Worm (Caenorhabditis elegans) whole organism, L2 larva: Measurements from ENCODE around the gene ZK892.5.
A peak's percentile ranks its signal among the peaks of the same experiment; 100 is the strongest.

Source experiments
- C34F6.9 ChIP-seq: fragments of 150-350 bp; optimal IDR thresholded peaks from 2 replicates; lab custom pipeline; 2014; ENCODE audit warnings: missing biosample characterization, missing genetic modification characterization
- F13H6.1 ChIP-seq: sonication (generic microtip); optimal IDR thresholded peaks from 2 replicates; lab custom pipeline; 2016; ENCODE audit warnings: missing genetic modification characterization, missing compliant biosample characterization
- R02D3.7 ChIP-seq: fragments of 150-350 bp; optimal IDR thresholded peaks from 2 replicates; lab custom pipeline; 2014; ENCODE audit warnings: missing biosample characterization, missing genetic modification characterization
- Y55F3AM.14 ChIP-seq: fragments of 200-800 bp; sonication (Bioruptor generic); optimal IDR thresholded peaks from 2 replicates; lab custom pipeline; 2018; ENCODE audit warnings: mild to moderate bottlenecking, missing genetic modification characterization, missing compliant biosample characterization
- ZK546.5 ChIP-seq: sonication (generic microtip); optimal IDR thresholded peaks from 2 replicates; lab custom pipeline; 2017; ENCODE audit warnings: missing biosample characterization, missing genetic modification characterization
- alr-1 ChIP-seq: fragments of 150-350 bp; optimal IDR thresholded peaks from 2 replicates; lab custom pipeline; 2014; ENCODE audit warnings: missing biosample characterization, missing genetic modification characterization
- aly-2 ChIP-seq: fragments of 150-350 bp; optimal IDR thresholded peaks from 2 replicates; lab custom pipeline; 2014; ENCODE audit warnings: missing biosample characterization, missing genetic modification characterization
- ama-1 ChIP-seq: fragments of 150-350 bp; optimal IDR thresholded peaks from 2 replicates; lab custom pipeline; 2018; ENCODE audit warnings: inconsistent platforms
- blmp-1 ChIP-seq: sonication (generic microtip); optimal IDR thresholded peaks from 2 replicates; lab custom pipeline; 2017; ENCODE audit warnings: missing genetic modification characterization, mild to moderate bottlenecking, missing compliant biosample characterization, antibody characterized with exemption, moderate library complexity; ENCODE audit not compliant: insufficient read depth
- ceh-16 ChIP-seq: fragments of 150-350 bp; optimal IDR thresholded peaks from 2 replicates; lab custom pipeline; 2014; ENCODE audit warnings: missing biosample characterization, missing genetic modification characterization
- ceh-82 ChIP-seq: fragments of 150-350 bp; optimal IDR thresholded peaks from 2 replicates; lab custom pipeline; 2014; ENCODE audit warnings: missing biosample characterization, missing genetic modification characterization
- crh-2 ChIP-seq: sonication (generic microtip); optimal IDR thresholded peaks from 2 replicates; lab custom pipeline; 2017; ENCODE audit warnings: missing biosample characterization, missing genetic modification characterization
- dmd-4 ChIP-seq: sonication (generic microtip); optimal IDR thresholded peaks from 2 replicates; lab custom pipeline; 2017; ENCODE audit warnings: missing biosample characterization, missing genetic modification characterization
- egl-27 ChIP-seq: sonication (generic microtip); optimal IDR thresholded peaks from 3 replicates; lab custom pipeline; 2017; ENCODE audit warnings: missing biosample characterization, missing genetic modification reagents, missing genetic modification characterization
- elt-1 ChIP-seq: fragments of 150-350 bp; optimal IDR thresholded peaks from 2 replicates; lab custom pipeline; 2014; ENCODE audit warnings: missing biosample characterization, missing genetic modification characterization
- elt-3 ChIP-seq: sonication (generic microtip); optimal IDR thresholded peaks from 2 replicates; lab custom pipeline; 2017; ENCODE audit warnings: missing biosample characterization, missing genetic modification characterization
- fos-1 ChIP-seq: fragments of 150-350 bp; optimal IDR thresholded peaks from 2 replicates; lab custom pipeline; 2014; ENCODE audit warnings: missing biosample characterization, missing genetic modification characterization
- gmeb-1 ChIP-seq: fragments of 150-350 bp; optimal IDR thresholded peaks from 2 replicates; lab custom pipeline; 2014; ENCODE audit warnings: missing biosample characterization, missing genetic modification characterization
- lin-11 ChIP-seq: fragments of 150-350 bp; sonication (generic microtip); optimal IDR thresholded peaks from 2 replicates; lab custom pipeline; 2014; ENCODE audit warnings: missing biosample characterization, missing genetic modification characterization, inconsistent platforms, mixed read lengths
- lin-13 ChIP-seq: fragments of 150-350 bp; optimal IDR thresholded peaks from 2 replicates; lab custom pipeline; 2014; ENCODE audit warnings: missing biosample characterization, missing genetic modification reagents, missing genetic modification characterization
- lin-39 ChIP-seq: fragments of 150-350 bp; optimal IDR thresholded peaks from 2 replicates; lab custom pipeline; 2014; ENCODE audit warnings: missing biosample characterization, missing genetic modification reagents, missing genetic modification characterization
- lsy-2 ChIP-seq, 2 experiments: fragments of 150-350 bp in 1 of 2; sonication (generic microtip) in 1 of 2; optimal IDR thresholded peaks; 2 replicates each; lab custom pipeline; 2014 to 2017; ENCODE audit warnings: missing biosample characterization in 2 of 2, missing genetic modification characterization in 2 of 2
- mab-5 ChIP-seq: fragments of 150-350 bp; optimal IDR thresholded peaks from 2 replicates; lab custom pipeline; 2014; ENCODE audit warnings: missing biosample characterization, missing genetic modification characterization
- mbf-1 ChIP-seq: sonication (generic microtip); optimal IDR thresholded peaks from 2 replicates; lab custom pipeline; 2017; ENCODE audit warnings: missing biosample characterization, missing genetic modification characterization
- mdl-1 ChIP-seq, 2 experiments: fragments of 150-350 bp in 1 of 2; sonication (generic microtip) in 1 of 2; optimal IDR thresholded peaks; 2 replicates each; lab custom pipeline; 2017; ENCODE audit warnings: missing biosample characterization in 2 of 2, missing genetic modification characterization in 2 of 2
- nhr-10 ChIP-seq: sonication (generic microtip); optimal IDR thresholded peaks from 2 replicates; lab custom pipeline; 2017; ENCODE audit warnings: missing biosample characterization, missing genetic modification characterization
- nhr-11 ChIP-seq: fragments of 150-350 bp; optimal IDR thresholded peaks from 2 replicates; lab custom pipeline; 2014; ENCODE audit warnings: missing biosample characterization, missing genetic modification characterization
- nhr-12 ChIP-seq: fragments of 150-350 bp; optimal IDR thresholded peaks from 2 replicates; lab custom pipeline; 2014; ENCODE audit warnings: missing biosample characterization, missing genetic modification characterization
- nhr-129 ChIP-seq: fragments of 150-350 bp; optimal IDR thresholded peaks from 2 replicates; lab custom pipeline; 2014; ENCODE audit warnings: missing biosample characterization, missing genetic modification characterization
- nhr-21 ChIP-seq: fragments of 150-350 bp; optimal IDR thresholded peaks from 2 replicates; lab custom pipeline; 2014; ENCODE audit warnings: missing biosample characterization, missing genetic modification characterization
- nhr-23 ChIP-seq: fragments of 150-350 bp; optimal IDR thresholded peaks from 2 replicates; lab custom pipeline; 2014; ENCODE audit warnings: missing biosample characterization, missing genetic modification reagents, missing genetic modification characterization
- nhr-237 ChIP-seq: fragments of 150-350 bp; optimal IDR thresholded peaks from 2 replicates; lab custom pipeline; 2014; ENCODE audit warnings: missing biosample characterization, missing genetic modification characterization
- nhr-25 ChIP-seq: fragments of 150-350 bp; sonication (generic microtip); optimal IDR thresholded peaks from 3 replicates; lab custom pipeline; 2014; ENCODE audit warnings: missing biosample characterization, missing genetic modification characterization
- nhr-6 ChIP-seq: fragments of 150-350 bp; optimal IDR thresholded peaks from 2 replicates; lab custom pipeline; 2014; ENCODE audit warnings: missing biosample characterization, missing genetic modification characterization
- nhr-77 ChIP-seq: fragments of 150-350 bp; optimal IDR thresholded peaks from 2 replicates; lab custom pipeline; 2014; ENCODE audit warnings: missing biosample characterization, missing genetic modification characterization
- peb-1 ChIP-seq: fragments of 150-350 bp; optimal IDR thresholded peaks from 2 replicates; lab custom pipeline; 2014; ENCODE audit warnings: missing biosample characterization, missing genetic modification characterization
- sem-4 ChIP-seq: fragments of 150-350 bp; optimal IDR thresholded peaks from 2 replicates; lab custom pipeline; 2014; ENCODE audit warnings: missing biosample characterization, missing genetic modification reagents, missing genetic modification characterization
- skn-1 ChIP-seq: sonication (generic microtip); optimal IDR thresholded peaks from 2 replicates; lab custom pipeline; 2017; ENCODE audit warnings: missing biosample characterization, missing genetic modification characterization
- sma-3 ChIP-seq: sonication (generic microtip); optimal IDR thresholded peaks from 2 replicates; lab custom pipeline; 2016; ENCODE audit warnings: missing genetic modification reagents, missing genetic modification characterization, missing compliant biosample characterization
- sma-9 ChIP-seq, 2 experiments: fragments of 150-350 bp in 1 of 2; sonication (generic microtip) in 1 of 2; optimal IDR thresholded peaks; 2 replicates each; lab custom pipeline; 2014 to 2016; ENCODE audit warnings: missing genetic modification characterization in 2 of 2, mild to moderate bottlenecking in 1 of 2, missing biosample characterization in 1 of 2, missing compliant biosample characterization in 1 of 2, missing genetic modification reagents in 1 of 2, moderate library complexity in 1 of 2
- snpc-4 ChIP-seq: fragments of 150-350 bp; optimal IDR thresholded peaks from 2 replicates; lab custom pipeline; 2014; ENCODE audit warnings: missing biosample characterization, missing genetic modification characterization
- unc-39 ChIP-seq: fragments of 150-350 bp; optimal IDR thresholded peaks from 2 replicates; lab custom pipeline; 2014; ENCODE audit warnings: missing biosample characterization, missing genetic modification characterization
- unc-55 ChIP-seq: fragments of 150-350 bp; sonication (generic microtip); optimal IDR thresholded peaks from 3 replicates; lab custom pipeline; 2014; ENCODE audit warnings: missing biosample characterization, missing genetic modification reagents, missing genetic modification characterization
- unc-62 ChIP-seq: fragments of 150-350 bp; optimal IDR thresholded peaks from 2 replicates; lab custom pipeline; 2014; ENCODE audit warnings: missing biosample characterization, missing genetic modification reagents, missing genetic modification characterization
- zag-1 ChIP-seq: fragments of 150-350 bp; optimal IDR thresholded peaks from 2 replicates; lab custom pipeline; 2014; ENCODE audit warnings: missing biosample characterization, missing genetic modification characterization
- ztf-1 ChIP-seq: fragments of 200-800 bp; sonication (Bioruptor generic); conservative IDR thresholded peaks from 2 replicates; pipeline ENCODE4 v1.3.6; 2022; ENCODE audit warnings: missing genetic modification characterization, missing compliant biosample characterization
- ztf-11 ChIP-seq: sonication (generic microtip); optimal IDR thresholded peaks from 2 replicates; lab custom pipeline; 2017; ENCODE audit warnings: missing biosample characterization, missing genetic modification characterization
- ztf-4 ChIP-seq: fragments of 150-350 bp; optimal IDR thresholded peaks from 2 replicates; lab custom pipeline; 2014; ENCODE audit warnings: missing biosample characterization, missing genetic modification characterization

Gene ZK892.5

ce11 chrII:9966954-9967353, 41.1 kb upstream of the ZK892.5 start, which contains the start of gene dtmk-1:
dtmk-1 (minus strand) TSS chrII:9967099.
- no peak for TF ChIP-seq blmp-1 (tag; lab: Kevin White, UChicago)
- TF ChIP-seq nhr-11 (tag; lab: Kevin White, UChicago): no peak
- TF ChIP-seq sma-9 (GFP tag; optimal IDR thresholded peaks at IDR 0.05; lab: Kevin White, UChicago): peak; percentile 15
- TF ChIP-seq sma-9 (tag; optimal IDR thresholded peaks at IDR 0.05; lab: Kevin White, UChicago): no peak
- TF ChIP-seq, all 48 proteins: peak for 1

ce11 chrII:9967999-9968706, 39.9 kb upstream of the ZK892.5 start, which contains the start of the genes R53.4 and psf-1:
R53.4 (minus strand) TSS chrII:9968049.
psf-1 (plus strand) TSS chrII:9968673.
- TF ChIP-seq nhr-237 (tag; lab: Kevin White, UChicago): no peak
- TF ChIP-seq nhr-12: no peak
- no peak for TF ChIP-seq Y55F3AM.14 (GFP tag; lab: Kevin White, UChicago)
- TF ChIP-seq lin-13 (GFP tag; lab: Kevin White, UChicago): peak; percentile 22
- TF ChIP-seq mdl-1 (tag; optimal IDR thresholded peaks at IDR 0.05; lab: Kevin White, UChicago): no peak
- TF ChIP-seq C34F6.9 (tag; lab: Kevin White, UChicago): peak; percentile 82
- peak; percentile 13 for TF ChIP-seq blmp-1 (tag; lab: Kevin White, UChicago)
- TF ChIP-seq aly-2 (tag; lab: Kevin White, UChicago): no peak
- TF ChIP-seq snpc-4 (tag; lab: Kevin White, UChicago): no peak
- no peak for TF ChIP-seq mbf-1 (tag; lab: Kevin White, UChicago)
- TF ChIP-seq zag-1 (tag; lab: Kevin White, UChicago): no peak
- no peak for TF ChIP-seq nhr-23 (tag; lab: Kevin White, UChicago)
- no peak for TF ChIP-seq nhr-11 (tag; lab: Kevin White, UChicago)
- TF ChIP-seq elt-3 (tag; lab: Kevin White, UChicago): no peak
- TF ChIP-seq ztf-4 (tag; lab: Kevin White, UChicago): no peak
- TF ChIP-seq ZK546.5 (tag; lab: Kevin White, UChicago): no peak
- peak; percentile 41 for TF ChIP-seq sma-3 (GFP tag; lab: Kevin White, UChicago)
- TF ChIP-seq F13H6.1 (tag; lab: Kevin White, UChicago): peak; percentile 31
- TF ChIP-seq alr-1: no peak
- TF ChIP-seq R02D3.7 (tag; lab: Kevin White, UChicago): no peak
- peak; percentile 34 for TF ChIP-seq nhr-21 (tag; lab: Kevin White, UChicago)
- peak; percentile 54 for TF ChIP-seq lin-11 (tag; lab: Kevin White, UChicago)
- no peak for TF ChIP-seq sem-4 (tag; lab: Kevin White, UChicago)
- no peak for TF ChIP-seq elt-1 (tag; lab: Kevin White, UChicago)
- TF ChIP-seq nhr-25 (tag; lab: Kevin White, UChicago): no peak
- peak; percentile 68 for TF ChIP-seq sma-9 (GFP tag; optimal IDR thresholded peaks at IDR 0.05; lab: Kevin White, UChicago)
- no peak for TF ChIP-seq sma-9 (tag; optimal IDR thresholded peaks at IDR 0.05; lab: Kevin White, UChicago)
- no peak for TF ChIP-seq ztf-11
- TF ChIP-seq nhr-77 (tag; lab: Kevin White, UChicago): no peak
- no peak for TF ChIP-seq ceh-82 (tag; lab: Kevin White, UChicago)
- TF ChIP-seq unc-62: no peak
- TF ChIP-seq lin-39 (tag; lab: Kevin White, UChicago): no peak
- TF ChIP-seq mab-5 (tag; lab: Kevin White, UChicago): no peak
- no peak for TF ChIP-seq dmd-4 (tag; lab: Kevin White, UChicago)
- TF ChIP-seq ztf-1 (GFP tag; lab: Robert Waterston, UW): no peak
- TF ChIP-seq gmeb-1 (tag; lab: Kevin White, UChicago): peak; percentile 70
- no peak for TF ChIP-seq ama-1 (lab: Kevin White, UChicago)
- no peak for TF ChIP-seq skn-1 (tag; lab: Kevin White, UChicago)
- no peak for TF ChIP-seq fos-1 (tag; lab: Kevin White, UChicago)
- TF ChIP-seq egl-27: no peak
- TF ChIP-seq nhr-10 (tag; lab: Kevin White, UChicago): no peak
- peak; percentile 69 for TF ChIP-seq crh-2 (tag; lab: Kevin White, UChicago)
- TF ChIP-seq lsy-2 (tag; optimal IDR thresholded peaks at IDR 0.05; lab: Kevin White, UChicago): peak; percentile 47 to 87
- TF ChIP-seq nhr-129 (tag; lab: Kevin White, UChicago): peak; percentile 39
- no peak for TF ChIP-seq peb-1 (tag; lab: Kevin White, UChicago)
- TF ChIP-seq unc-55 (GFP tag; lab: Kevin White, UChicago): peak; percentile 88
- no peak for TF ChIP-seq ceh-16 (tag; lab: Kevin White, UChicago)
- no peak for TF ChIP-seq unc-39 (tag; lab: Kevin White, UChicago)
- no peak for TF ChIP-seq nhr-6 (tag; lab: Kevin White, UChicago)
